Fruit fly (Drosophila melanogaster): ENCODE data around the gene Rsf1.

Rsf1 gene

dm6 chr2L:10220501-10221386, 42.6 kb downstream of the Rsf1 start, which contains the start of the genes Npc1a and Prosalpha6 (continued):
- TF ChIP-seq CG3995 (GFP tag; optimal IDR thresholded peaks at IDR 0.05) (peak; percentile 27), CG8478 (optimal IDR thresholded peaks at IDR 0.05) (no peak), Ssrp (tag; optimal IDR thresholded peaks at IDR 0.05) (no peak), CG6689 (GFP tag; IDR thresholded peaks at IDR 0.05) (no peak), CG32772 (GFP tag; IDR thresholded peaks at IDR 0.05) (no peak), ac (GFP tag; optimal IDR thresholded peaks at IDR 0.05) (no peak), insv (GFP tag; optimal IDR thresholded peaks at IDR 0.05) (peak in 1 of 2 experiments; percentile 58), zfh2 (GFP tag; optimal IDR thresholded peaks at IDR 0.05) (peak; percentile 25), Six4 (GFP tag; optimal IDR thresholded peaks at IDR 0.05) (no peak), Opbp (GFP tag; IDR thresholded peaks at IDR 0.05; ENCODE audit: partially characterized antibody) (peak; percentile 77; the same call in 2 of the 3 replicates), Poxn (GFP tag; IDR thresholded peaks at IDR 0.05) (no peak), CG14710 (tag; optimal IDR thresholded peaks at IDR 0.05) (peak; percentile 70), oc (tag; optimal IDR thresholded peaks at IDR 0.05) (no peak), otp (GFP tag; IDR thresholded peaks at IDR 0.05) (no peak), gcm (GFP tag; optimal IDR thresholded peaks at IDR 0.05) (no peak), CG4360 (GFP tag; IDR thresholded peaks at IDR 0.05) (no peak), dan (GFP tag; IDR thresholded peaks at IDR 0.05) (no peak), CG14014 (GFP tag; IDR thresholded peaks at IDR 0.05) (no peak), cas (GFP tag; IDR thresholded peaks at IDR 0.05) (no peak), CG12104 (GFP tag; optimal IDR thresholded peaks at IDR 0.05) (no peak), crol (GFP tag; IDR thresholded peaks at IDR 0.05) (no peak), CG17612 (GFP tag; IDR thresholded peaks at IDR 0.05) (no peak), D (optimal IDR thresholded peaks at IDR 0.05) (no peak), D (GFP tag; optimal IDR thresholded peaks at IDR 0.05) (no peak), inv (GFP tag; IDR thresholded peaks at IDR 0.05; ENCODE audit: partially characterized antibody) (peak; percentile 66; the same call in 1 of the 2 replicates), ato (GFP tag; IDR thresholded peaks at IDR 0.05; ENCODE audit: partially characterized antibody) (peak; percentile 57; the same call in 1 of the 2 replicates), CG12942 (GFP tag; optimal IDR thresholded peaks at IDR 0.05) (no peak), CG17186 (GFP tag; optimal IDR thresholded peaks at IDR 0.05) (peak; percentile 12), CG11723 (GFP tag; optimal IDR thresholded peaks at IDR 0.05) (peak; percentile 94), Elba2 (GFP tag; optimal IDR thresholded peaks at IDR 0.05) (no peak), pum (GFP tag; optimal IDR thresholded peaks at IDR 0.05) (no peak), CG12219 (GFP tag; optimal IDR thresholded peaks at IDR 0.05) (no peak), MESR4 (GFP tag; optimal IDR thresholded peaks at IDR 0.05) (peak; percentile 36), nau (GFP tag; optimal IDR thresholded peaks at IDR 0.05) (no peak), sens (GFP tag) (peak; percentile 77), CG4707 (GFP tag; optimal IDR thresholded peaks at IDR 0.05) (no peak), Spps (tag; optimal IDR thresholded peaks at IDR 0.05) (no peak), CG4854 (GFP tag; optimal IDR thresholded peaks at IDR 0.05) (no peak), chif (GFP tag; optimal IDR thresholded peaks at IDR 0.05) (no peak), gem (tag; optimal IDR thresholded peaks at IDR 0.05) (no peak), vvl (GFP tag; IDR thresholded peaks at IDR 0.05) (no peak), CG17361 (GFP tag; IDR thresholded peaks at IDR 0.05) (peak; percentile 68; the same call in 1 of the 3 replicates), crc (GFP tag; optimal IDR thresholded peaks at IDR 0.05) (no peak), Nf-YC (tag; optimal IDR thresholded peaks at IDR 0.05) (peak; percentile 30), CG9876 (GFP tag; optimal IDR thresholded peaks at IDR 0.05) (no peak), Drgx (GFP tag; IDR thresholded peaks at IDR 0.05) (no peak), CG12299 (tag; optimal IDR thresholded peaks at IDR 0.05) (no peak), sug (tag; optimal IDR thresholded peaks at IDR 0.05) (peak; percentile 7), sna (GFP tag; IDR thresholded peaks at IDR 0.05; ENCODE audit: partially characterized antibody) (0 out of 2 replicates have a peak, but pooled peaks have one; percentile 43), zen2 (GFP tag; IDR thresholded peaks at IDR 0.05; ENCODE audit: partially characterized antibody) (no peak; the same call in 2 of the 3 replicates)

Data from whole organism, embryonic.